Worm (Caenorhabditis elegans): ENCODE measurements around the gene srw-8.

DNA sequence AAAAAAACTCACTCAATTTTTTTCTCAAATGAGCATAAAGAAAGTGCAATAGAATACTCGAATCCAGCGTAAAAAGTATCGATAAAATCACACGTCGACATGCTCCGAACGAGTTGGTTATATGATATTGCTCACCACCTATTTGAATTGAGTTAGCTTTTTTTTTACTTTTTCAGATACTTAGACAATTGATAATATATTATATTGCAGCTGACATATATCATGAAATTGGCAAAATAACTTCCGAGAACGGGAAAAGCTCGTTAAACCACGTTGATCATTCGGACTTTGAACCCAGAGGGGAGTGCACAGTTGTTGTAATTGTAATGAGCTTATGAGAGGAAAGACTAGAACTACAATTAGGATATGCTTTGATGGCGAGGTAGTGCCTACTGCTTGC is 23.7 kb downstream of the srw-8 start, which contains the start of gene srw-136:
- TF ChIP-seq unc-39 (tag; optimal IDR thresholded peaks at IDR 0.05) (no peak), snpc-4 (tag; optimal IDR thresholded peaks at IDR 0.05) (no peak), nhr-76 (tag; optimal IDR thresholded peaks at IDR 0.05) (no peak), ceh-28 (tag; optimal IDR thresholded peaks at IDR 0.05) (no peak), ama-1 (optimal IDR thresholded peaks at IDR 0.05) (no peak), fkh-2 (tag; optimal IDR thresholded peaks at IDR 0.05) (no peak), egl-27 (tag; optimal IDR thresholded peaks at IDR 0.05) (no peak)
